Fruit fly (Drosophila melanogaster): ENCODE data around the gene CG12645.

DNA sequence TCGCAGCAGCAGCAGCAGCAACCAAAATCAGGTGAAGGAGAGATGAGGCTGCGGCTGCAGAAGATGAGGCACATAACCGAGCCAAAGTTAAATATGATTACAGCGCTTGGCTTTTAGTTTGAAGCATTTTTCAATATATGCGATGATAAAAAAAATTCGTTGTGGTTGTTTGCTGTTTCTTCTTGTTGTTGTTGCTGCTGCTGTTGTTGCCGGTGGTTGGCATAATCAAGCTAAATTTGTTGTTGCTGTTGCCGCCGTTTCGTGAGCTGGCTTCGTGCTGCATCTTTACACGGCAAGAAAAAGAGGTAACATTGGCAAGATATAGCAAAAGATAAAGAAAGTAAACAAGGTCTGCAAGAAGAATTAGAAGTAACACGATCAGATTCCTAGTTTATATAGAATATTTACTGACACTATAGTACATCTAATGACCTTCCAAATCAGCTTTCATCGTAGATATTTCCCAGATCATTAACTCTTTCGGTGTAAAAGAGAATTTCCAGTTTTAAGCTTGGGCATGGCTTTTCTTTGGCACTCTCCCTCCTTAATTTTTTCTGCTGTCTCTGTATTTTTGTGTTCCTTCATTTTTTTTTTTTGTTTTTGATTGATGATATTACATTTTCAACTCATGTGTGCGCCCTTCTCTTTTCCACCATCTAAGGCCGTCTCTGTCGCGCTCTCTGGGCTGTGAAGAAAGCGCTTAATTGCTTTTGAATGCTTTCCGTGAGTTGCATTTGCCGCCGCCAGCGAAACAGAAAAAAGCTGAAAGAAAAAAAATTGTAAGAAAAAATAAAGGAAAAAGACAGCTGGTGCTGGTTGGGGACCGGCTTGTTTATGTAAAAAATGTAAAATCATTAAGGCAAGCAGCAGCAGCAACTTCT lies 39.3 kb upstream of the CG12645 start:
- TF ChIP-seq CG8478 (optimal IDR thresholded peaks at IDR 0.05): no peak
- TF ChIP-seq CTCF (optimal IDR thresholded peaks at IDR 0.05): no peak

Measured in S2 (cell line).